Fruit fly (Drosophila melanogaster) Kc167 (cell line): Measurements from ENCODE around the gene Fas3.

Experiments used
- Myc ChIP-seq: fragments of >200 bp; optimal IDR thresholded peaks from 2 replicates; lab custom pipeline; 2017; ENCODE audit warnings: missing external identifiers
- Sin3A ChIP-seq: fragments of >200 bp; optimal IDR thresholded peaks from 2 replicates; lab custom pipeline; 2018; ENCODE audit warnings: missing external identifiers
- h ChIP-seq: fragments of >200 bp; optimal IDR thresholded peaks from 3 replicates; lab custom pipeline; 2018; ENCODE audit warnings: missing external identifiers
- insv ChIP-seq: fragments of >200 bp; optimal IDR thresholded peaks from 3 replicates; lab custom pipeline; 2018; ENCODE audit warnings: missing external identifiers
- psq ChIP-seq: fragments of >200 bp; optimal IDR thresholded peaks from 2 replicates; lab custom pipeline; 2017; ENCODE audit warnings: missing external identifiers
- ttk ChIP-seq: sonication (Bioruptor generic); optimal IDR thresholded peaks from 2 replicates; lab custom pipeline; 2017; ENCODE audit warnings: missing external identifiers

Fas3 gene

DNA sequence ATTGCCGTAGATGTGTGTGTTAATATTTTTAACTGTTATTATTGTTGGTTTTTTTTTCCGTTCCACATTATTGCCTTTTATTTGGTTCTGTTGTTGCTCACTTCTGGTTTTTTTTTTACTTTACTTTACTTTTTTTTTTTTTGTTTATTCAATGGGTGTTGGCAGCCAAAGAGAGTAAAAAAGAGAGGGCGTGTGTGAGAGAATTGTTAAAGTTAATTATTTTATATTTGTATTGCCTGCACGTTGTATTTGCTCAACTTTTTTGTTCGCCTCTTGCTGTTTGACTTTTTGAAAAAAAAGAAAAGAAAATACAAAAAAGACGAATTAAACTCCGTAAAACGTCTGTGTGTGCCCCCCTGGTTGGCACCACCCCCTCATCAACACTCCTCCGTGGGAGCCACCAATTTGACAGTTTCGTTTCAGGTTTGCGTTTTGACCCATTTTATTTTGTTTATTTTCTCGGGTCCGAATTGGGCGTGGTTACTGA lies 7.7 kb downstream of the Fas3 start:
- TF ChIP-seq psq (lab: Kevin White, UChicago) = no peak
- TF ChIP-seq Myc (lab: Kevin White, UChicago) = no peak
- no peak for TF ChIP-seq h (lab: Kevin White, UChicago)
- no peak for TF ChIP-seq Sin3A
- no peak for TF ChIP-seq ttk
- no peak for TF ChIP-seq insv (lab: Kevin White, UChicago)

DNA sequence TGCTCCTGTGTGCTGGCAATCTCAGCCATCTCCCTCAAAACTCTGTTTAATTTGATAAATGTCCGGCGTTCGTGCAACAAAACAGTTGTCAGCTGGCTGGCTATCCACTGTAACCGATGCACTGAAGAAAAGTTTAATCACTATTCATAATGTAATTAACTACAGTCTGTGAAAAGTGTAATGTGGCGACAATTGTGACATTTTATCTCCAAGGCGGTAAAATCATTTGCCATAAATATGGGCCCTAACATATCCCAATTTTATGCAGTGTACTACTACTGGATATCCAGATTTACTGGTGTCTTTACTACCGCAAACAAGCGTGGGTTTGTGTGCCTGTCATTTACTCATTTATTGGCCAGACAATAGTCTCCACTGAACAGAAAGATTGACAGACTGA lies 8.8 kb downstream of the Fas3 start:
- no peak for TF ChIP-seq h (lab: Kevin White, UChicago)
- no peak for TF ChIP-seq Sin3A
- no peak for TF ChIP-seq ttk
- TF ChIP-seq insv (lab: Kevin White, UChicago) = no peak
- no peak for TF ChIP-seq psq (lab: Kevin White, UChicago)
- no peak for TF ChIP-seq Myc (lab: Kevin White, UChicago)

DNA sequence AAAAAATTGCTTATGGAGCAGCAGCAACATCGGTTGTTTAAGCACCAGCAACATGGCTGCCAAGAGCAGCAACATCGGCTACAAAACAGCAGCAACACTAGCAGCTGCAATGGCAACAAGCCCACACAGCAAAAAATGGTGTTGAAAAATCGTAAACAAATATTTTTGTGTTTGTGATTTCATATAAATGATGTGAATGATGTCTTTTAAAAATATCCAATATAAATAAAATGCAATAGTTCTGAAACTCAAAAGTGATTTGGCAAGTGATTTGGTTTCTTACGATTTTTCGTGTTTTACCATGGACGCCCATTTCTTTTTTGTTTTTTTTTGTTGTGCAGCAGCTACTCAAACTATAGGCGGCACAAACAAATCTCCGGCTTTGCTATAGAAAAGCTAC lies 11.7 kb downstream of the Fas3 start:
- no peak for TF ChIP-seq Myc (lab: Kevin White, UChicago)
- TF ChIP-seq Sin3A = no peak
- TF ChIP-seq insv (lab: Kevin White, UChicago) = no peak
- TF ChIP-seq h (lab: Kevin White, UChicago) = no peak
- TF ChIP-seq psq (lab: Kevin White, UChicago) = no peak
- TF ChIP-seq ttk = no peak

dm6 chr2L:18333831-18334437 lies 14.0 kb downstream of the Fas3 start:
- TF ChIP-seq ttk (no peak), Myc (lab: Kevin White, UChicago) (no peak), psq (lab: Kevin White, UChicago) (no peak), Sin3A (no peak), h (lab: Kevin White, UChicago) (no peak), insv (lab: Kevin White, UChicago) (no peak)

DNA sequence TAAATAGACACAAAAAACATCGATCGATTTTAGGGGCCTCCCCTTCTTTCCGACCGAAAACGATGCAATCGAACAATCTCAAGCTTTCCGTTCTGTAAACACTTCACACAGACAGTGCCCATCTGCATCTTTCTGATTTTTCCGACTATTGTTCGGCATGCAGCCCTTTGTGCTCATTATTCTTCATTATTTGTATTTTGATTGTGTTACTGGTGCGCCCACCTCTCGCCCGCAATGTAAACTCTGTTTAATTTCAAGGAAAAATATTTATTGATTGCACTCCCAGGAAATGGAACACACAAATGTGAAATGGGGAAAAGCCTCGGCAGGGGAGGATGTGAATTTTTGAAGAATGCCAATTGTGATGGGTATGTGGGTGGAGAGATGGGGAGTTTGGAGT lies 15.7 kb downstream of the Fas3 start:
- no peak for TF ChIP-seq ttk
- no peak for TF ChIP-seq Myc (lab: Kevin White, UChicago)
- TF ChIP-seq insv (lab: Kevin White, UChicago) = no peak
- TF ChIP-seq psq (lab: Kevin White, UChicago) = no peak

- TF ChIP-seq h (lab: Kevin White, UChicago) (no peak), Myc (lab: Kevin White, UChicago) (no peak), ttk (no peak), psq (lab: Kevin White, UChicago) (no peak), insv (lab: Kevin White, UChicago) (no peak), Sin3A (no peak)
These were observed 16.6 kb downstream of the Fas3 start for dm6 chr2L:18336531-18336930.

DNA sequence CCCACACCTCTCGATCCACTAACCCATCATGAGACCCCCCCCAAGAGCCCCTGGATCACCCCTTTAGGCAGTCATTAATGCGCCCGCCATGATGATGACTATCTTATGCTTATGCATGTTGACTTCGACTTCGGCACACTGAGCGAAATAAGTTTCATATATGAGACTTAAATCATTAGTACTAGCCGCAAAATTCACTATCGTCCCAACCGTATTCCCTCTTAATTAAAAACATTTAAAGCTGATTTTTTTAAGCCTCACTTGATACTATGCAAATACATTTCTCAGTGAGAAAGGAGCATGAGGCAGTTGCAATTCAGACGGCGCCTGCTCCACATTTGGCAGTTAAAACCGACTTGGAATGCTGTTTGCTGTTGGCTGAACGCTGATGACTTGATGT lies 21.0 kb downstream of the Fas3 start:
- TF ChIP-seq ttk = no peak
- TF ChIP-seq Myc (lab: Kevin White, UChicago) = no peak
- no peak for TF ChIP-seq h (lab: Kevin White, UChicago)
- no peak for TF ChIP-seq psq (lab: Kevin White, UChicago)
- no peak for TF ChIP-seq insv (lab: Kevin White, UChicago)
- no peak for TF ChIP-seq Sin3A

DNA sequence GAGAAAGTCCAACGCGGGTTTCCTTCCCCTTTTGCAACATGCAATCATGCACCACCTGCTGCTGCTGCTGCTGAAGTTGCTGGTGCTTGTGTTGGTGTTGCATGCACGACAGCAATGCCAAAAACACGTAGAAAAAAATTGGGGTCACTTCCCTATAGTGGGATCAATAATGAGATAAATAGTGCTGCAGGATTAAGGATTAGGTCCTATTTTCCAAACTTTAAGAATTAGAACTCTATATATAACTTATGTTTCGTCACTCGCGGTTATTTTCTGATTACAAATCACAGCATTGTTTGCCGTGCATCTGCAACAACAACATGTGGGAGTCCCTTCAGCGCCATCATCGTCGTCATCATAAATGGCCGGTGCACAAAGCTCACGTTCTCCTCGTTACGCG lies 24.4 kb downstream of the Fas3 start:
- TF ChIP-seq h (lab: Kevin White, UChicago) (no peak), ttk (no peak), Sin3A (no peak), Myc (lab: Kevin White, UChicago) (no peak), insv (lab: Kevin White, UChicago) (no peak), psq (lab: Kevin White, UChicago) (no peak)

dm6 chr2L:18345194-18345593 lies 25.3 kb downstream of the Fas3 start:
- TF ChIP-seq h (lab: Kevin White, UChicago) (no peak), ttk (no peak), psq (lab: Kevin White, UChicago) (no peak), insv (lab: Kevin White, UChicago) (no peak), Myc (lab: Kevin White, UChicago) (no peak), Sin3A (no peak)

dm6 chr2L:18347950-18348349 lies 28.0 kb downstream of the Fas3 start:
- TF ChIP-seq h (lab: Kevin White, UChicago) = no peak
- no peak for TF ChIP-seq Myc (lab: Kevin White, UChicago)
- no peak for TF ChIP-seq Sin3A
- TF ChIP-seq insv (lab: Kevin White, UChicago) = no peak
- TF ChIP-seq ttk = no peak
- no peak for TF ChIP-seq psq (lab: Kevin White, UChicago)

dm6 chr2L:18348626-18349025 lies 28.7 kb downstream of the Fas3 start:
- TF ChIP-seq Myc (lab: Kevin White, UChicago) = no peak

DNA sequence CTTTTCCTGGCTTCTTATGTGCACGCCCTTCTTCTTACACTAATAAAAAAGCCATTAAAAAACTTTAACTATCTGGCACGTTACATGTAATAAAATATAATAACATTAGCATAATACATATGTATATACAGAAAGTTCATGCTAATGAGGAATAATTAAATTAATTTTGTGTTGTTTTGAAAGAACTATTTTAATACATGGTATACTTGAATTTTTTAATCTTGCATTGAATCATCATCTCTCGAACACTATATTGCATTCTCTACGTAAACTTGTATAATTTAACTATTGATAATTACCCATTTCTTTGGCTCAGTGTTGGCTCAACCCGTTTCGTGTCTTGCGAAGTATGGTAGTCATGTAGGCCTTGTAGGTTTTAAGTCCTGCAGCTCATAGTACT lies 32.9 kb downstream of the Fas3 start:
- no peak for TF ChIP-seq insv (lab: Kevin White, UChicago)
- TF ChIP-seq h (lab: Kevin White, UChicago) = no peak
- TF ChIP-seq ttk = no peak
- no peak for TF ChIP-seq psq (lab: Kevin White, UChicago)
- TF ChIP-seq Myc (lab: Kevin White, UChicago) = no peak
- no peak for TF ChIP-seq Sin3A

DNA sequence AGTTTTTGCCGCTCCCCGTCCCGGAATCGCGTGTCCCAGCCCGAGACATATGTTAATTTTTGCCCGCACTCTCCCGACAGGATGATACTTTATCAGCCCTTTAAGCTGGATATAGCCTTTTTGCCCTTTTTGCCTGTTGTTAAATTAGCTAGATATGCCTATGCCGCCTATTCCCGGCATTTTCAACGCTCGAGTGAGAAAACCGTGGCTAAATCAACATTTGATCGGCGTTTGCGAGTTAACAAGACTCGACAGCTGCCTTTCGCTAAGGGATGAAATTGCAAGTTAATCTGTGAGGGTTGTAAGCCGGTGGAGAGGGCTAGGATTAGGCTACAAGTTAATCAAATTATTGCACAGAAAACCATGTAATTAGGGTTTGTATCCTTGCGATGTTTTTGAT lies 35.6 kb downstream of the Fas3 start:
- TF ChIP-seq h (lab: Kevin White, UChicago) (no peak), Myc (lab: Kevin White, UChicago) (no peak), ttk (no peak), insv (lab: Kevin White, UChicago) (no peak), Sin3A (no peak), psq (lab: Kevin White, UChicago) (no peak)
